Fruit fly (Drosophila melanogaster): ENCODE results near the gene Ndfip.

Gene Ndfip

dm6 chr3L:17609068-17609382 lies 45.1 kb downstream of the Ndfip start:
- TF ChIP-seq tj (GFP tag; optimal IDR thresholded peaks at IDR 0.05) (peak; percentile 66), Mnt (GFP tag; optimal IDR thresholded peaks at IDR 0.05) (no peak)

DNA sequence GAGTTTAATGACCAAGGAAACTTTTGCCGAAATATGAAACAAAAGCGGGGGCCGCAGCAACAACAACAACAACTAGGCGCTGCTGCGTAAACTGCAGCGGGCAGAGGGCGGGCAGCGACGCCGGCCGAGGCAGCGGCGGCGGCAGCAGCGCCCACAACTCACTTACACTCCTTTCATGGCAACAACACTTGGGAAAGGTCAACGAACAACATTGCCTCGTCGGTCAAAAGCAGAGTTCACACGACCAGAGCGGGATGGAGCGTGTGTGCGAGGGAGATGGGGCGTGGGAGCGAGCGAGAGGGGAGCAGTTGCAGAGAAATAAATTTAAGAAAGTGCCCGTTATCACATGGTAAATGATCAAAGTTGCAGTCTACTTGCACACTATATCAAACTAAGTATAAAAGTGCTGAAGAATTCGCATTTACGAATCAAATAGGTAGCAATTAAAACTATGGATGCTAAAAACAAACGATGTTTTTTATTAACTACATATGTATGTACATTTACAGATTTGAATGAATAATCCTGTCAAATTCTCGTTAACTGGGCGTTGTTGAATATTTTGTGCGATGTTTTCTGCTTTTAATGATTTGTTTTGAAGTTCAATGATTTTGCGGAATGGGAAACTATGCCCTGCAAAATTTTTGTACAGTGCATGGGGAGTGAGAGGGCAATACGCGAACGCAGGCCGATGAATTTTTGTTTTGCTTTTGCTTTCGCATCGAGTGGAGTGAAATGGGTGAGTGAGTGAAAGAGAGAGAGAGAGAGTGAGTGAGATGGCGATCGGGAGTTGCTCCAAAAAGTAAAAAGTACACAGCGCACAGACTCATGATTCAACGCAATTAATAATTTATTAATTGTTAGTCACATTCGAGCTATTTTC lies 45.7 kb downstream of the Ndfip start:
- TF ChIP-seq tj (GFP tag; optimal IDR thresholded peaks at IDR 0.05), result peak; percentile 59
- TF ChIP-seq Clk (GFP tag; optimal IDR thresholded peaks at IDR 0.05), result no peak

dm6 chr3L:17606629-17607287 lies 47.3 kb downstream of the Ndfip start:
- TF ChIP-seq Clk (GFP tag; optimal IDR thresholded peaks at IDR 0.05) (no peak), CG5204 (GFP tag; optimal IDR thresholded peaks at IDR 0.05) (no peak), CG14711 (tag; optimal IDR thresholded peaks at IDR 0.05) (no peak), cnc (optimal IDR thresholded peaks at IDR 0.05) (no peak), pad (GFP tag; optimal IDR thresholded peaks at IDR 0.05) (no peak), Crg-1 (GFP tag; optimal IDR thresholded peaks at IDR 0.05) (no peak), CG7045 (GFP tag; optimal IDR thresholded peaks at IDR 0.05) (no peak), Mnt (GFP tag; optimal IDR thresholded peaks at IDR 0.05) (peak; percentile 35), tj (GFP tag; optimal IDR thresholded peaks at IDR 0.05) (peak; percentile 80), CG1620 (GFP tag; optimal IDR thresholded peaks at IDR 0.05) (no peak), cic (GFP tag; optimal IDR thresholded peaks at IDR 0.05) (peak; percentile 79), CG12768 (GFP tag; optimal IDR thresholded peaks at IDR 0.05) (peak; percentile 58), Hr96 (GFP tag; optimal IDR thresholded peaks at IDR 0.05) (no peak), bab1 (GFP tag; optimal IDR thresholded peaks at IDR 0.05) (peak; percentile 14), ovo (GFP tag; optimal IDR thresholded peaks at IDR 0.05) (peak; percentile 21), CG11617 (GFP tag; optimal IDR thresholded peaks at IDR 0.05) (peak; percentile 25), toe (GFP tag; optimal IDR thresholded peaks at IDR 0.05) (no peak), CG7101 (tag; optimal IDR thresholded peaks at IDR 0.05) (peak; percentile 32), kay (GFP tag; ENCODE audit: borderline replicate concordance) (peak; percentile 90), CG33017 (tag; optimal IDR thresholded peaks at IDR 0.05) (peak; percentile 29)

DNA sequence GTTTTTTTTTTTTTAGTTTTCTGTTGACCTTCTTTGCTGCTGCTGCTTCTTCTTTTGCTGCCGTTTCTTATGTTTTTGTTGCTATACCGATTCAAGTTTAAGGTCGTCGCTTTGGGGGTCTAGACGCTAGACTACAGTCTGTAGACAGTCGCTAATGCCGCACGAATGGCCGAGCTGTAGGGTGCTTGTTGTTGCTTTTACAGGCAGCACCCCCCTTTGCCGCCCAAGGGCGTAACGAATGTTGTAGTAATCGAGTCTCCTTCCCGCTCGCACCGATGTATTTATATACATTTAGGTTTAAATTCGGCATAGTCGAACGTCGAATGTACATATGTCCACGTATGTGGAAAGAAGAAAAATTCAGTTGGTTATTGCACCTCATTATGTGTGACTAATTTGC lies 49.2 kb downstream of the Ndfip start:
- TF ChIP-seq CG14711 (tag; optimal IDR thresholded peaks at IDR 0.05) (no peak), kay (GFP tag; ENCODE audit: borderline replicate concordance) (no peak), pad (GFP tag; optimal IDR thresholded peaks at IDR 0.05) (no peak), toe (GFP tag; optimal IDR thresholded peaks at IDR 0.05) (no peak), CG12768 (GFP tag; optimal IDR thresholded peaks at IDR 0.05) (no peak), CG11617 (GFP tag; optimal IDR thresholded peaks at IDR 0.05) (no peak), CG7101 (tag; optimal IDR thresholded peaks at IDR 0.05) (no peak)

dm6 chr3L:17603528-17604414 lies 50.3 kb downstream of the Ndfip start:
- TF ChIP-seq CG7101 (tag; optimal IDR thresholded peaks at IDR 0.05) (peak; percentile 63), CG14711 (tag; optimal IDR thresholded peaks at IDR 0.05) (peak; percentile 40), CG33017 (tag; optimal IDR thresholded peaks at IDR 0.05) (peak; percentile 49), CG12768 (GFP tag; optimal IDR thresholded peaks at IDR 0.05) (peak; percentile 85), ovo (GFP tag; optimal IDR thresholded peaks at IDR 0.05) (peak; percentile 79), bab1 (GFP tag; optimal IDR thresholded peaks at IDR 0.05) (no peak), CG11617 (GFP tag; optimal IDR thresholded peaks at IDR 0.05) (peak; percentile 18), CG1620 (GFP tag; optimal IDR thresholded peaks at IDR 0.05) (no peak), Mnt (GFP tag; optimal IDR thresholded peaks at IDR 0.05) (peak; percentile 53), Hr96 (GFP tag; optimal IDR thresholded peaks at IDR 0.05) (no peak), tj (GFP tag; optimal IDR thresholded peaks at IDR 0.05) (peak; percentile 31), cic (GFP tag; optimal IDR thresholded peaks at IDR 0.05) (peak; percentile 96), pad (GFP tag; optimal IDR thresholded peaks at IDR 0.05) (peak; percentile 12), cnc (optimal IDR thresholded peaks at IDR 0.05) (no peak), CG7045 (GFP tag; optimal IDR thresholded peaks at IDR 0.05) (peak; percentile 55), kay (GFP tag; ENCODE audit: borderline replicate concordance) (peak; percentile 83), toe (GFP tag; optimal IDR thresholded peaks at IDR 0.05) (no peak), Clk (GFP tag; optimal IDR thresholded peaks at IDR 0.05) (no peak)
